Worm (Caenorhabditis elegans): Measurements from ENCODE around the gene F16G10.8.

Gene F16G10.8

DNA sequence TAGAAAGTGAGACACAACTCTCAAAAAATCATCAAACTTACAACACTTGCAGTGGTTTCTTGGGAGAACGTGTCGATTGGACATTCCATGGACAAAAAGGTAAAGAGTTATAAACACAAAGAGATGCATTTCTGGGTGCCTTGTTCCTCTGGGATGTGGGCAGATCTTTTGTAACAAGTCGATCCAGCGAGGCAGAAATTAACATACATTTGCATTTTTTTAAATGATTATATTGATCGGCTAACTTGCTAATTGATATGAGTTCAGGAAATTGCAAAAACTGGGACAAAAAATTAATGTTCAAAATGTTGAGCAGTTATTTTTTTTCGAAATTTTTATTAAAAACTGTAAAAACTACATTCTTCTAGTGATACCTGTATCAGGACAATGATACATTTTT, 5.5 kb downstream of the F16G10.8 start, which contains the start of gene F16G10.6:
Gene F16G10.6, minus strand, starts transcription at position 101 of the 400 bp plus-strand sequence.
- TF ChIP-seq sem-2 (GFP tag; optimal IDR thresholded peaks at IDR 0.05) (no peak), elt-1 (tag; optimal IDR thresholded peaks at IDR 0.05; ENCODE audit: borderline replicate concordance, insufficient read depth) (no peak), flh-1 (GFP tag; optimal IDR thresholded peaks at IDR 0.05) (no peak), snpc-4 (tag; optimal IDR thresholded peaks at IDR 0.05) (no peak), ces-1 (GFP tag; optimal IDR thresholded peaks at IDR 0.05) (no peak), mab-5 (tag; optimal IDR thresholded peaks at IDR 0.05) (no peak), lin-13 (tag; optimal IDR thresholded peaks at IDR 0.05) (no peak), pha-4 (tag; optimal IDR thresholded peaks at IDR 0.05) (no peak), mep-1 (tag; optimal IDR thresholded peaks at IDR 0.05) (no peak), blmp-1 (tag; optimal IDR thresholded peaks at IDR 0.05) (no peak), unc-62 (GFP tag; optimal IDR thresholded peaks at IDR 0.05) (no peak), unc-39 (tag; optimal IDR thresholded peaks at IDR 0.05) (no peak), lin-32 (GFP tag; optimal IDR thresholded peaks at IDR 0.05) (no peak), nhr-12 (tag; optimal IDR thresholded peaks at IDR 0.05) (no peak), nhr-2 (tag; optimal IDR thresholded peaks at IDR 0.05) (no peak), mls-2 (tag; optimal IDR thresholded peaks at IDR 0.05) (no peak), hlh-1 (tag; optimal IDR thresholded peaks at IDR 0.05) (no peak), unc-120 (tag; optimal IDR thresholded peaks at IDR 0.05; ENCODE audit: poor library complexity, severe bottlenecking) (no peak), ceh-39 (tag; optimal IDR thresholded peaks at IDR 0.05) (no peak)

DNA sequence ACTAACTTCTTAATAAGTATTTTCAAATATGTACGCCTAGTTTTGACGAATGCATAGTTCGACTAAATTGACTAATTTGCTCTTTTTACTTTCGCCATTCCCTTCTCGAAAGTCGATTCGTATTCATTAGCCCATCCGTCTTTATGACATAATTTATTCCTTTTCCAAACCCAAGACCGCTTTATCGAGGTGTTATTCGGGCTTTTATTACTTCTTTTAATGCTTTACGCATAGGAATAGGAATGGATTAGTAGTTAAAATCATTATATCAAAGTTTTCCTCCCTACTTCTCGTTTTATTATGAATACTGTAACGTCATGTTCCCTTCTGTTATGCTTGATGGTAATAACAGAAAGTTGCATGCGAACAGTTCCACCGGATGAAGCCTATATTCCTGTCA, 8.3 kb downstream of the F16G10.8 start, which contains the start of gene F16G10.2:
Gene F16G10.2, plus strand, starts transcription at position 301 of the 400 bp plus-strand sequence.
- TF ChIP-seq mls-2 (tag; optimal IDR thresholded peaks at IDR 0.05) (no peak), ztf-11 (tag; optimal IDR thresholded peaks at IDR 0.05) (no peak), flh-1 (GFP tag; optimal IDR thresholded peaks at IDR 0.05) (no peak), ceh-83 (GFP tag; optimal IDR thresholded peaks at IDR 0.05) (no peak), unc-39 (tag; optimal IDR thresholded peaks at IDR 0.05) (no peak), mab-5 (tag; optimal IDR thresholded peaks at IDR 0.05) (no peak), nhr-76 (tag; optimal IDR thresholded peaks at IDR 0.05) (no peak), unc-62 (GFP tag; optimal IDR thresholded peaks at IDR 0.05) (no peak), bed-3 (GFP tag; optimal IDR thresholded peaks at IDR 0.05) (no peak), blmp-1 (tag; optimal IDR thresholded peaks at IDR 0.05) (no peak), nhr-2 (tag; optimal IDR thresholded peaks at IDR 0.05) (no peak), sptf-1 (tag; optimal IDR thresholded peaks at IDR 0.05) (no peak), ces-1 (GFP tag; optimal IDR thresholded peaks at IDR 0.05) (no peak)

DNA sequence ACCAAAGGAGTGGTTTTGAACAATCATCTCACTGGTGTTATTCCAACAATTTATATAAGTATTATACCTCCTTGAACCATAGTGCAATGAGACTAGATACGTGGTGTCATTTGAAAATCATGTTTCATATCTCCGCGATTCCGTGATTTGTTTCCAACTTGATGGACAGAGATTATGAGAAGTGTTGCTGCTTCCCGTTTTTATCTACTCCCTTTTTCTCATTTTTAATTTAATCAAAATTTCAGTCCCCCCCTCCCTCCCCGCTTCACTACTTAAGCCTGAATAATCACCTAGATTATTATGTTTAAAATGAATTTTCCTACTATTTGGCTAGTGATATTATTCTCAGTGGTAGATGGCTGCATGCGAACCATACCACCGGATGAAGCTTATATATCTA, 11.1 kb downstream of the F16G10.8 start, which contains the start of gene F16G10.3:
Gene F16G10.3, plus strand, starts transcription at position 301 of the 400 bp plus-strand sequence.
- TF ChIP-seq nhr-28 (tag; optimal IDR thresholded peaks at IDR 0.05), result no peak
- no peak for TF ChIP-seq tbx-8 (GFP tag; optimal IDR thresholded peaks at IDR 0.05)
- TF ChIP-seq nhr-237 (tag; optimal IDR thresholded peaks at IDR 0.05), result no peak
- TF ChIP-seq sptf-1 (tag; optimal IDR thresholded peaks at IDR 0.05), result no peak
- TF ChIP-seq cnd-1 (tag; optimal IDR thresholded peaks at IDR 0.05), result no peak
- no peak for TF ChIP-seq mep-1 (tag; optimal IDR thresholded peaks at IDR 0.05)
- TF ChIP-seq nhr-76 (tag; optimal IDR thresholded peaks at IDR 0.05), result no peak
- no peak for TF ChIP-seq ham-2 (GFP tag; optimal IDR thresholded peaks at IDR 0.05)
- TF ChIP-seq lin-32 (GFP tag; optimal IDR thresholded peaks at IDR 0.05), result no peak
- TF ChIP-seq unc-62 (GFP tag; optimal IDR thresholded peaks at IDR 0.05), result no peak
- TF ChIP-seq nhr-12 (tag; optimal IDR thresholded peaks at IDR 0.05), result no peak
- no peak for TF ChIP-seq unc-120 (tag; optimal IDR thresholded peaks at IDR 0.05; ENCODE audit: poor library complexity, severe bottlenecking)
- TF ChIP-seq elt-3 (tag; optimal IDR thresholded peaks at IDR 0.05), result no peak
- TF ChIP-seq ceh-39 (tag; optimal IDR thresholded peaks at IDR 0.05), result no peak
- no peak for TF ChIP-seq elt-1 (tag; optimal IDR thresholded peaks at IDR 0.05; ENCODE audit: borderline replicate concordance, insufficient read depth)
- no peak for TF ChIP-seq hlh-1 (tag; optimal IDR thresholded peaks at IDR 0.05)
- no peak for TF ChIP-seq blmp-1 (tag; optimal IDR thresholded peaks at IDR 0.05)
- no peak for TF ChIP-seq ceh-83 (GFP tag; optimal IDR thresholded peaks at IDR 0.05)
- no peak for TF ChIP-seq bed-3 (GFP tag; optimal IDR thresholded peaks at IDR 0.05)
- TF ChIP-seq M03D4.4 (tag; optimal IDR thresholded peaks at IDR 0.05), result no peak

DNA sequence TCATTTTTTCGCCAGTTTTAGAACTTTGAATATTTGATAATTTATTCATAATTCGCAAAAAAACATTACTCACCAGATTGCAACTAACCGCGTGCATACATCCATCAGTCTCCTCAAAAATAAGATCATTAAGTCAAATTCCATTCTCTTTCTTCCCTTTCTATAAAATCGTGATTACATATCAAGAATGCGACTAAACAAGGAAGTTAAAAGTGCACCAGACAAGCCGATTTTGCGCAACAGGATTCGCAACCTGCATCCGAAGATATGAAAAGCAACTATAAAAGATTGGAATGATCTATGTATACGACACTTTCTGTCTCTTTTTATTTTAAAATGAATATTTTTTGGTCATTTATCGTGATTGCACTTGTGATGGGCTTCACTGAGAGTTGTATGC, 14.3 kb downstream of the F16G10.8 start, which contains the start of gene hpo-25:
Gene hpo-25, plus strand, starts transcription at position 301 of the 400 bp plus-strand sequence.
- TF ChIP-seq nhr-12 (tag; optimal IDR thresholded peaks at IDR 0.05) (no peak), lsy-2 (tag; optimal IDR thresholded peaks at IDR 0.05) (no peak), mls-2 (tag; optimal IDR thresholded peaks at IDR 0.05) (no peak), zip-8 (tag; optimal IDR thresholded peaks at IDR 0.05) (no peak), mep-1 (tag; optimal IDR thresholded peaks at IDR 0.05) (no peak), nhr-237 (tag; optimal IDR thresholded peaks at IDR 0.05) (no peak), M03D4.4 (tag; optimal IDR thresholded peaks at IDR 0.05) (no peak), nhr-2 (tag; optimal IDR thresholded peaks at IDR 0.05) (no peak), elt-3 (tag; optimal IDR thresholded peaks at IDR 0.05) (no peak), cnd-1 (tag; optimal IDR thresholded peaks at IDR 0.05) (no peak)
